Fruit fly (Drosophila melanogaster): Measurements from ENCODE around the gene CG13077.

DNA sequence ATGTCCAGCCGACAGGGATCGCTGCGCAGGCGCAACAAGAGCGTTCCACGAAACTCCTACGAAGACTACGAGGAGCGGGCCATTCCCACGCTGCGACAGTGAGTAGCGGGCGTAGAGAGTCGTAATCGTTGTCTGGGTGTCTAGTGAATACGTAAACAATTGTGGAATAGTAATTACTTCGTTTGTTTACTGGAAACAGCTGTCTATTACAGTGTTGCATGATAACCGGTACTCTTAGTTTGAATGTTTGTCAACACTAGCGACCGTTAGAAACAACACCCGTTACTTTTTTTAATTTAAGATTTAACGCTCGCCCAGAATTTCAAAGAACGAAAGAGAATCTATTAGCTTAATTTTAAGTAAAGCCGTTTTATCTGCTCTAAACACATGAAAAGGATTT, 35.6 kb upstream of the CG13077 start, which contains the start of gene CG10165:
- TF ChIP-seq CG3919 (GFP tag; optimal IDR thresholded peaks at IDR 0.05) (no peak), Blimp-1 (GFP tag; optimal IDR thresholded peaks at IDR 0.05) (no peak), Hr39 (GFP tag; optimal IDR thresholded peaks at IDR 0.05) (no peak), achi (GFP tag; optimal IDR thresholded peaks at IDR 0.05) (no peak), Eip78C (GFP tag) (no peak), CG6276 (GFP tag; optimal IDR thresholded peaks at IDR 0.05) (no peak), CG8119 (GFP tag; IDR thresholded peaks at IDR 0.05) (no peak), Sox102F (GFP tag; optimal IDR thresholded peaks at IDR 0.05) (no peak), Eip93F (GFP tag; optimal IDR thresholded peaks at IDR 0.05) (no peak), Sox15 (GFP tag; optimal IDR thresholded peaks at IDR 0.05) (no peak), CG10669 (GFP tag; optimal IDR thresholded peaks at IDR 0.05) (no peak)

All from whole organism, prepupa.